Worm (Caenorhabditis elegans): Measurements from ENCODE around the gene T05C7.4.

The T05C7.4 gene

ce11 chrIV:51219-51618 lies 2.2 kb downstream of the T05C7.4 start (continued):
- TF ChIP-seq ceh-82 (tag; optimal IDR thresholded peaks at IDR 0.05) (no peak), Y75B8A.6 (GFP tag; IDR thresholded peaks at IDR 0.05) (no peak), dve-1 (tag; optimal IDR thresholded peaks at IDR 0.05; ENCODE audit: insufficient read depth) (peak; percentile 73), dpl-1 (GFP tag; optimal IDR thresholded peaks at IDR 0.05) (peak; percentile 29), ceh-32 (tag; optimal IDR thresholded peaks at IDR 0.05; ENCODE audit: poor library complexity) (no peak), mes-2 (tag; optimal IDR thresholded peaks at IDR 0.05; ENCODE audit: poor library complexity, severe bottlenecking) (peak; percentile 65), zip-11 (GFP tag; IDR thresholded peaks at IDR 0.05) (no peak), nhr-28 (tag; optimal IDR thresholded peaks at IDR 0.05) (peak; percentile 71), dmd-9 (GFP tag; IDR thresholded peaks at IDR 0.05) (no peak), lin-39 (tag; optimal IDR thresholded peaks at IDR 0.05) (no peak), mxl-3 (GFP tag; optimal IDR thresholded peaks at IDR 0.05) (peak; percentile 84), daf-12 (tag; optimal IDR thresholded peaks at IDR 0.05) (no peak), lin-1 (GFP tag; IDR thresholded peaks at IDR 0.05) (no peak; the same call in 1 of the 2 replicates), fos-1 (tag; optimal IDR thresholded peaks at IDR 0.05) (no peak), mxl-2 (GFP tag; conservative IDR thresholded peaks at IDR 0.05) (no peak), nhr-76 (tag; optimal IDR thresholded peaks at IDR 0.05) (no peak), php-3 (GFP tag; IDR thresholded peaks at IDR 0.05) (0 out of 2 replicates have a peak, but pooled peaks have one; percentile 22), zag-1 (tag; optimal IDR thresholded peaks at IDR 0.05) (no peak), D1046.2 (GFP tag; IDR thresholded peaks at IDR 0.05) (no peak), pqm-1 (tag; optimal IDR thresholded peaks at IDR 0.05) (peak; percentile 31), snpc-4 (tag; optimal IDR thresholded peaks at IDR 0.05) (no peak), daf-16 (GFP tag; optimal IDR thresholded peaks at IDR 0.05) (no peak), daf-16 (tag; optimal IDR thresholded peaks at IDR 0.05) (peak; percentile 71), nhr-48 (tag; optimal IDR thresholded peaks at IDR 0.05) (peak; percentile 34), nhr-25 (tag; optimal IDR thresholded peaks at IDR 0.05; ENCODE audit: borderline replicate concordance, insufficient read depth) (peak; percentile 63), lin-38 (GFP tag; IDR thresholded peaks at IDR 0.05) (no peak; the same call in 1 of the 2 replicates), nhr-237 (tag; optimal IDR thresholded peaks at IDR 0.05) (no peak), nhr-41 (GFP tag; IDR thresholded peaks at IDR 0.05) (no peak), zfp-2 (tag; optimal IDR thresholded peaks at IDR 0.05) (no peak), nhr-111 (GFP tag; optimal IDR thresholded peaks at IDR 0.05) (no peak), nhr-102 (tag; optimal IDR thresholded peaks at IDR 0.05) (peak; percentile 43), ztf-11 (tag; optimal IDR thresholded peaks at IDR 0.05) (no peak), fkh-10 (GFP tag; optimal IDR thresholded peaks at IDR 0.05) (no peak), daf-8 (GFP tag; IDR thresholded peaks at IDR 0.05) (no peak), lin-13 (GFP tag; optimal IDR thresholded peaks at IDR 0.05) (no peak), F49E8.2 (tag; optimal IDR thresholded peaks at IDR 0.05; ENCODE audit: borderline replicate concordance) (no peak), aha-1 (tag) (peak; percentile 68), saeg-2 (GFP tag; IDR thresholded peaks at IDR 0.05) (no peak), unc-130 (GFP tag; optimal IDR thresholded peaks at IDR 0.05) (no peak), cey-2 (tag; optimal IDR thresholded peaks at IDR 0.05; ENCODE audit: borderline replicate concordance, insufficient read depth) (no peak), nhr-42 (GFP tag; IDR thresholded peaks at IDR 0.05) (no peak), ama-1 (optimal IDR thresholded peaks at IDR 0.05) (no peak), sdz-12 (GFP tag; optimal IDR thresholded peaks at IDR 0.05) (no peak), madf-9 (GFP tag; conservative IDR thresholded peaks at IDR 0.05) (no peak), arid-1 (GFP tag; conservative IDR thresholded peaks at IDR 0.05) (no peak), lsy-2 (tag; optimal IDR thresholded peaks at IDR 0.05) (peak in 1 of 2 experiments; percentile 21), skn-1 (tag; optimal IDR thresholded peaks at IDR 0.05) (no peak), ceh-44 (GFP tag; IDR thresholded peaks at IDR 0.05) (no peak), lin-29 (GFP tag; IDR thresholded peaks at IDR 0.05) (no peak), egl-27 (tag; optimal IDR thresholded peaks at IDR 0.05) (no peak), R02D3.7 (tag; optimal IDR thresholded peaks at IDR 0.05) (no peak), rbr-2 (tag; optimal IDR thresholded peaks at IDR 0.05) (peak; percentile 41)

All from whole organism, L4 larva.